Worm (Caenorhabditis elegans): ENCODE results near the gene itsn-1.

Gene itsn-1

DNA sequence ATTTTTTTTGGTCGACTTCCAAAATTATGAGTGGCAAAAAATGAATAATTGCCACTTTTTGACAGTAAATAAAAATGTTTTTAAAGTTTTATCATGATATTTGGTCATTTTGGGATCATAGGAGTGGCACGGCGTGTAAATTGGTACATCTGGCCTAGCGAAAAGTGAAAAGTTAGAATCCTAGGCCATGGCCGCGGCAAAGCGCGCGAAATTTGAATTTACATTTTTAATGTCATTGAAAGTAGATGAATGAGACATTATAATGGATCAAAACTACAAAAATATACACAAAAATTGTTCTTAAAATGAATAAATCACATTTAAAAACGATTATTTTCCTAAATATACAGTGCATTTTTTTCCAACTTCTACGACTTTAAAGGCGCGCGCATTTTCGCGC lies 7.0 kb downstream of the itsn-1 start:
- no peak for TF ChIP-seq ztf-11 (tag; optimal IDR thresholded peaks at IDR 0.05)
- no peak for TF ChIP-seq unc-39 (tag; optimal IDR thresholded peaks at IDR 0.05)
- TF ChIP-seq tbx-8 (GFP tag; optimal IDR thresholded peaks at IDR 0.05) = no peak
- TF ChIP-seq nhr-2 (tag; optimal IDR thresholded peaks at IDR 0.05) = no peak
- no peak for TF ChIP-seq ham-2 (GFP tag; optimal IDR thresholded peaks at IDR 0.05)
- no peak for TF ChIP-seq ceh-43 (GFP tag; optimal IDR thresholded peaks at IDR 0.05)
- no peak for TF ChIP-seq hlh-1 (tag; optimal IDR thresholded peaks at IDR 0.05)
- TF ChIP-seq blmp-1 (tag; optimal IDR thresholded peaks at IDR 0.05) = no peak
- no peak for TF ChIP-seq elt-1 (tag; optimal IDR thresholded peaks at IDR 0.05; ENCODE audit: borderline replicate concordance, insufficient read depth)
- TF ChIP-seq mls-2 (tag; optimal IDR thresholded peaks at IDR 0.05) = no peak
- TF ChIP-seq nhr-12 (tag; optimal IDR thresholded peaks at IDR 0.05) = no peak
- TF ChIP-seq unc-120 (tag; optimal IDR thresholded peaks at IDR 0.05; ENCODE audit: poor library complexity, severe bottlenecking) = no peak
- TF ChIP-seq snpc-4 (tag; optimal IDR thresholded peaks at IDR 0.05) = no peak

DNA sequence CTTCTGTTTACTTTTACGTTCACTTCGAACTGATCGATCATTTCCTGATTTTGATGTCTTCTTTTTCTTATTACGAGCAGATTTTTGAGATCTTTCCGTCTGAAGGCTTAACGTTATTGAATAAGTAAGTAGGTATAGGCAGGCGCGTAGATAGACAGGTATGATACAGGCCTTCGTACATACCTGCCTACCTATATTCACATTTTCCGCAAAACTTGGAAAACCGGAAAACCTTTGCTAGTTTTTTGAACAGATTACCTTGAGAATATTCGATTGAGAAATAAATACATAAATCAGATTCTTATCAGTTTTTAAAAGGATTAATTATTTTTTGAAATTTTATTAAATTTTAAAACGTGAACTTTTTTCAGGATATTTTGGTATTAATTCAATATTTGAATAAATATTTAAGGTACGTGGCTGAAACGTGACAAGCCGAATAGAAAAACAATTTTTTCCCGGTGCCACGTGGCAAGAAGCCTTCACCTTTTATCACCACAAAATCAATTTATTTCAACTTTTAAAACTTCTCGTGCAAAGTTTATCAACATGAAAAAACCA lies 11.6 kb downstream of the itsn-1 start, which contains the start of the genes Y116A8C.37 and Y116A8C.38:
Gene Y116A8C.37 (minus strand): TSS at position 101 of the 561 bp plus-strand sequence.
Gene Y116A8C.38 (plus strand): TSS at position 511 of the 561 bp plus-strand sequence.
- TF ChIP-seq mls-2 (tag; optimal IDR thresholded peaks at IDR 0.05) (no peak), ceh-43 (GFP tag; optimal IDR thresholded peaks at IDR 0.05) (no peak), unc-39 (tag; optimal IDR thresholded peaks at IDR 0.05) (no peak), nhr-237 (tag; optimal IDR thresholded peaks at IDR 0.05) (no peak), blmp-1 (tag; optimal IDR thresholded peaks at IDR 0.05) (no peak), elt-1 (tag; optimal IDR thresholded peaks at IDR 0.05; ENCODE audit: borderline replicate concordance, insufficient read depth) (no peak), M03D4.4 (tag; optimal IDR thresholded peaks at IDR 0.05) (no peak), ztf-11 (tag; optimal IDR thresholded peaks at IDR 0.05) (no peak)

DNA sequence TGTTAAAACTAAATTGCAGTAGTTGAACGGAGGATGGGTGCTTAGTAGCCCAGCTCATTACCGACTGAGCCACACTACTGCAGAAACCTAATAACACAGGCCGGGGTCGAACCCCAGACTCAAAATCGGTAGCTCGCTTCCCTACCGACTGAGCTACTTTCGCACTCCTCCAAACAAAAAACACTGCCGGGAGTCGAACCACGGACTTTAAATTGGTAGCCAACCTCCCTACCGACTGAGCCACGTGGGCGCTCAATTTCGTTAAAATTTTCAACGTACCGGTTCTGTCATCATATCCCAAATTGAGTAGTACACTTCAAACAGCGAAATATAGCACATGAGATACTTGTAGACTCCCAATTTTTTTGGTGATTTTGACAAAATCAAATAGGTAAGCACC lies 30.9 kb downstream of the itsn-1 start:
- TF ChIP-seq nhr-12 (tag; optimal IDR thresholded peaks at IDR 0.05) (no peak), lin-32 (GFP tag; optimal IDR thresholded peaks at IDR 0.05) (no peak), zip-8 (tag; optimal IDR thresholded peaks at IDR 0.05) (no peak), ces-1 (GFP tag; optimal IDR thresholded peaks at IDR 0.05) (no peak)

DNA sequence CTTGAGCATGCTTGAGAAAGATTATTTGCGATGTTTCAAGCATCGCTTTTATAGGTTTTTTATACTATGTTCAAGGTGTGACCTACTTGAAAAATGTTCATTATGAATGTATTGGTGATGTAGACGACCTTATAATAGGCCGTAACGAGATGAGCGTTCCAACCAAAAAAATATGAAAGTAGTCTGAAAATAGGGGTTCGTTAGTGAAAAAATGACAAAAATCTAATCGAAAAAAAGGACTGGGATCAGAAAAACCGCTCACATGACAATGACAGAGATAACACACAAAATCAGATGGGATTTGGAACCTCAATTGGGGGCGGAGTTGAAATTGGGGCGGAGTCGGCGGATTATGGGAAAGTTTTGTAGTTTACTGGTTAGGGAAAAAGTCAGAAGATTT lies 31.4 kb downstream of the itsn-1 start, which contains the start of gene Y116A8C.40:
Gene Y116A8C.40 (minus strand): TSS at position 101 of the 400 bp plus-strand sequence.
- no peak for TF ChIP-seq nhr-76 (tag; optimal IDR thresholded peaks at IDR 0.05)
- TF ChIP-seq nhr-12 (tag; optimal IDR thresholded peaks at IDR 0.05) = no peak
- TF ChIP-seq flh-1 (GFP tag; optimal IDR thresholded peaks at IDR 0.05) = no peak
- no peak for TF ChIP-seq lin-32 (GFP tag; optimal IDR thresholded peaks at IDR 0.05)
- no peak for TF ChIP-seq bed-3 (GFP tag; optimal IDR thresholded peaks at IDR 0.05)
- no peak for TF ChIP-seq ceh-43 (GFP tag; optimal IDR thresholded peaks at IDR 0.05)
- TF ChIP-seq sptf-1 (tag; optimal IDR thresholded peaks at IDR 0.05) = no peak
- no peak for TF ChIP-seq sem-2 (GFP tag; optimal IDR thresholded peaks at IDR 0.05)
- no peak for TF ChIP-seq snpc-4 (tag; optimal IDR thresholded peaks at IDR 0.05)
- TF ChIP-seq mab-5 (tag; optimal IDR thresholded peaks at IDR 0.05) = no peak
- TF ChIP-seq elt-1 (tag; optimal IDR thresholded peaks at IDR 0.05; ENCODE audit: borderline replicate concordance, insufficient read depth) = no peak
- no peak for TF ChIP-seq tbx-8 (GFP tag; optimal IDR thresholded peaks at IDR 0.05)
- TF ChIP-seq unc-39 (tag; optimal IDR thresholded peaks at IDR 0.05) = no peak
- no peak for TF ChIP-seq M03D4.4 (tag; optimal IDR thresholded peaks at IDR 0.05)
- TF ChIP-seq ces-1 (GFP tag; optimal IDR thresholded peaks at IDR 0.05) = no peak
- TF ChIP-seq mep-1 (tag; optimal IDR thresholded peaks at IDR 0.05) = no peak
- TF ChIP-seq ceh-83 (GFP tag; optimal IDR thresholded peaks at IDR 0.05) = no peak
- TF ChIP-seq lin-13 (tag; optimal IDR thresholded peaks at IDR 0.05) = no peak
- TF ChIP-seq lsy-2 (tag; optimal IDR thresholded peaks at IDR 0.05) = no peak
- TF ChIP-seq nhr-237 (tag; optimal IDR thresholded peaks at IDR 0.05) = no peak

DNA sequence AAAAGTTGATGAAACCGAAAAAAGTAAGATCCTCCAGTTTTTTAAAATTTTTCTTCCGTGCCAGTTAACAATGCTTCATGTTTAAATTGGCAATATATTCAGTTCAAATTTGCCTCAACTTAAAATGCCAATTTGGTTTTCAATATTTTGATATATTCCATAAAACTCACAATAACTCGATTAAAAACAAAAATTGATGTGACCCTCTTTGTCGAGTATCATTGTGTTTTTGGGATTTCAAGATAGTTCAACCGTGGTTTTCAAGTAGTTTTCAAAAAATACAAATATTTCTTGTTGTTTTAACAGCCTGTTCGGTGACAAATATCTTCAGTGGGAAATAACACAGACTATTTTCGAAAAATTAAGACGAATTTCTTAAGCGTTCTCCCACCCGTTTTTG lies 33.5 kb downstream of the itsn-1 start:
- TF ChIP-seq ceh-83 (GFP tag; optimal IDR thresholded peaks at IDR 0.05) = no peak
- TF ChIP-seq elt-3 (tag; optimal IDR thresholded peaks at IDR 0.05) = no peak
- no peak for TF ChIP-seq lin-13 (tag; optimal IDR thresholded peaks at IDR 0.05)
- TF ChIP-seq ztf-11 (tag; optimal IDR thresholded peaks at IDR 0.05) = no peak
- no peak for TF ChIP-seq flh-1 (GFP tag; optimal IDR thresholded peaks at IDR 0.05)
- TF ChIP-seq ces-1 (GFP tag; optimal IDR thresholded peaks at IDR 0.05) = no peak
- TF ChIP-seq unc-39 (tag; optimal IDR thresholded peaks at IDR 0.05) = no peak
- no peak for TF ChIP-seq lin-32 (GFP tag; optimal IDR thresholded peaks at IDR 0.05)
- TF ChIP-seq hlh-1 (tag; optimal IDR thresholded peaks at IDR 0.05) = no peak
- no peak for TF ChIP-seq blmp-1 (tag; optimal IDR thresholded peaks at IDR 0.05)
